Worm (Caenorhabditis elegans) whole organism, L1 larva: ENCODE data around the gene skat-1.

ENCODE experiments used
- C04F5.9 ChIP-seq: sonication (generic microtip); optimal IDR thresholded peaks from 2 replicates; lab custom pipeline; 2016; ENCODE audit warnings: missing genetic modification characterization, missing compliant biosample characterization
- Y116A8C.19 ChIP-seq: sonication (generic microtip); optimal IDR thresholded peaks from 2 replicates; lab custom pipeline; 2016; ENCODE audit warnings: missing compliant biosample characterization, missing genetic modification characterization, borderline replicate concordance
- aha-1 ChIP-seq: fragments of 150-350 bp; optimal IDR thresholded peaks from 2 replicates; lab custom pipeline; 2014; ENCODE audit warnings: missing biosample characterization, missing genetic modification characterization
- alr-1 ChIP-seq: fragments of 200-800 bp; sonication (Bioruptor generic); optimal IDR thresholded peaks from 2 replicates; lab custom pipeline; 2018; ENCODE audit warnings: borderline replicate concordance, mild to moderate bottlenecking, missing genetic modification characterization, missing compliant biosample characterization
- ama-1 ChIP-seq: fragments of 150-350 bp; optimal IDR thresholded peaks from 2 replicates; lab custom pipeline; 2014
- blmp-1 ChIP-seq: fragments of 150-350 bp; optimal IDR thresholded peaks from 2 replicates; lab custom pipeline; 2014; ENCODE audit warnings: missing biosample characterization, missing genetic modification characterization
- ceh-63 ChIP-seq: fragments of 200-800 bp; sonication (Bioruptor generic); optimal IDR thresholded peaks from 2 replicates; lab custom pipeline; 2018; ENCODE audit warnings: mild to moderate bottlenecking, missing genetic modification characterization, missing compliant biosample characterization
- ceh-8 ChIP-seq: fragments of 200-800 bp; sonication (Bioruptor generic); optimal IDR thresholded peaks from 2 replicates; lab custom pipeline; 2018; ENCODE audit warnings: mild to moderate bottlenecking, missing genetic modification characterization, moderate library complexity, missing compliant biosample characterization
- ceh-82 ChIP-seq, 3 experiments: fragments of 150-350 bp in 1 of 3; sonication (generic microtip) in 2 of 3; optimal IDR thresholded peaks; 2 replicates each; lab custom pipeline; 2014 to 2017; ENCODE audit warnings: missing biosample characterization in 3 of 3, missing genetic modification characterization in 3 of 3
- ceh-88 ChIP-seq: fragments of 200-800 bp; sonication (Bioruptor generic); IDR thresholded peaks from 2 replicates; pipeline ENCODE4 v1.3.6; 2022; ENCODE audit warnings: missing genetic modification characterization, missing compliant biosample characterization
- dpl-1 ChIP-seq, 3 experiments: fragments of 150-350 bp in 2 of 3; sonication (generic microtip) in 1 of 3; optimal IDR thresholded peaks; 2 replicates each; lab custom pipeline; 2014 to 2017; ENCODE audit warnings: missing biosample characterization in 3 of 3, missing genetic modification characterization in 3 of 3, missing genetic modification reagents in 3 of 3
- dsc-1 ChIP-seq: sonication (generic microtip); optimal IDR thresholded peaks from 2 replicates; lab custom pipeline; 2016; ENCODE audit warnings: mild to moderate bottlenecking, missing genetic modification characterization, missing compliant biosample characterization
- egl-13 ChIP-seq: sonication (generic microtip); optimal IDR thresholded peaks from 2 replicates; lab custom pipeline; 2016; ENCODE audit warnings: missing genotype, missing genetic modification reagents, missing genetic modification characterization, missing compliant biosample characterization
- egl-27 ChIP-seq, 2 experiments: fragments of 150-350 bp in 1 of 2; sonication (generic microtip); optimal IDR thresholded peaks; 3 replicates each; lab custom pipeline; 2017 to 2018; ENCODE audit warnings: missing biosample characterization in 2 of 2, missing genetic modification characterization in 2 of 2, missing genetic modification reagents in 2 of 2
- elt-3 ChIP-seq, 6 experiments: fragments of 150-350 bp in 1 of 6; sonication (generic microtip); optimal IDR thresholded peaks; 2 replicates each; lab custom pipeline; 2017 to 2018; ENCODE audit warnings: missing biosample characterization in 6 of 6, missing genetic modification characterization in 6 of 6, inconsistent platforms in 1 of 6
- ets-5 ChIP-seq: fragments of 200-800 bp; sonication (Bioruptor generic); IDR thresholded peaks from 2 replicates; pipeline ENCODE4 v1.3.6; 2022; ENCODE audit warnings: missing genetic modification characterization, missing compliant biosample characterization
- fkh-10 ChIP-seq: sonication (generic microtip); optimal IDR thresholded peaks from 2 replicates; lab custom pipeline; 2017; ENCODE audit warnings: missing biosample characterization, missing genetic modification reagents, missing genetic modification characterization
- fkh-4 ChIP-seq: sonication (generic microtip); optimal IDR thresholded peaks from 2 replicates; lab custom pipeline; 2016; ENCODE audit warnings: missing compliant biosample characterization, missing genetic modification characterization, borderline replicate concordance
- grh-1 ChIP-seq: fragments of 200-800 bp; sonication (Bioruptor generic); IDR thresholded peaks from 2 replicates; pipeline ENCODE4 v1.3.6; 2022; ENCODE audit warnings: missing genetic modification reagents, missing genetic modification characterization, missing compliant biosample characterization
- hlh-17 ChIP-seq: fragments of 200-800 bp; sonication (Bioruptor generic); optimal IDR thresholded peaks from 2 replicates; lab custom pipeline; 2018; ENCODE audit warnings: missing genetic modification characterization, mild to moderate bottlenecking, missing compliant biosample characterization, moderate library complexity, borderline replicate concordance
- hlh-4 ChIP-seq: sonication (generic microtip); optimal IDR thresholded peaks from 2 replicates; lab custom pipeline; 2016; ENCODE audit warnings: mild to moderate bottlenecking, missing genetic modification characterization, missing compliant biosample characterization
- hpl-2 ChIP-seq: fragments of 150-350 bp; optimal IDR thresholded peaks from 2 replicates; lab custom pipeline; 2014; ENCODE audit warnings: missing biosample characterization, missing genetic modification reagents, missing genetic modification characterization
- jun-1 ChIP-seq: fragments of 150-350 bp; optimal IDR thresholded peaks from 2 replicates; lab custom pipeline; 2014; ENCODE audit warnings: missing biosample characterization, missing genetic modification reagents, missing genetic modification characterization
- lin-14 ChIP-seq: fragments of 200-800 bp; sonication (Bioruptor generic); optimal IDR thresholded peaks from 2 replicates; lab custom pipeline; 2018; ENCODE audit warnings: mild to moderate bottlenecking, missing genetic modification characterization, moderate library complexity, missing compliant biosample characterization
- lin-15B ChIP-seq: fragments of 150-350 bp; sonication (generic microtip); optimal IDR thresholded peaks from 3 replicates; lab custom pipeline; 2014; ENCODE audit warnings: missing biosample characterization, missing genetic modification characterization
- lin-35 ChIP-seq, 2 experiments: fragments of 150-350 bp; optimal IDR thresholded peaks; 2 replicates each; lab custom pipeline; 2014; ENCODE audit warnings: missing biosample characterization in 2 of 2, missing genetic modification characterization in 2 of 2, missing genetic modification reagents in 2 of 2
- lir-3 ChIP-seq: sonication (generic microtip); optimal IDR thresholded peaks from 2 replicates; lab custom pipeline; 2016; ENCODE audit warnings: mild to moderate bottlenecking, missing genetic modification characterization, moderate library complexity, missing compliant biosample characterization; ENCODE audit not compliant: poor library complexity
- mef-2 ChIP-seq: fragments of 150-350 bp; optimal IDR thresholded peaks from 2 replicates; lab custom pipeline; 2014; ENCODE audit warnings: missing biosample characterization, missing genetic modification characterization
- nhr-12 ChIP-seq: sonication (generic microtip); optimal IDR thresholded peaks from 2 replicates; lab custom pipeline; 2017; ENCODE audit warnings: missing biosample characterization, missing genetic modification characterization
- nhr-20 ChIP-seq: sonication (generic microtip); optimal IDR thresholded peaks from 2 replicates; lab custom pipeline; 2016; ENCODE audit warnings: mild to moderate bottlenecking, missing genetic modification characterization, missing compliant biosample characterization
- nhr-237 ChIP-seq: fragments of 150-350 bp; optimal IDR thresholded peaks from 2 replicates; lab custom pipeline; 2014; ENCODE audit warnings: missing biosample characterization, missing genetic modification characterization
- nhr-47 ChIP-seq: sonication (generic microtip); optimal IDR thresholded peaks from 2 replicates; lab custom pipeline; 2016; ENCODE audit warnings: mild to moderate bottlenecking, missing genetic modification characterization, moderate library complexity, missing compliant biosample characterization
- nhr-71 ChIP-seq: sonication (generic microtip); optimal IDR thresholded peaks from 2 replicates; lab custom pipeline; 2016; ENCODE audit warnings: mild to moderate bottlenecking, missing genetic modification characterization, moderate library complexity, missing compliant biosample characterization
- nhr-77 ChIP-seq: fragments of 150-350 bp; optimal IDR thresholded peaks from 2 replicates; lab custom pipeline; 2014; ENCODE audit warnings: missing biosample characterization, missing genetic modification characterization
- nhr-90 ChIP-seq: sonication (generic microtip); optimal IDR thresholded peaks from 2 replicates; lab custom pipeline; 2016; ENCODE audit warnings: mild to moderate bottlenecking, missing genetic modification characterization, missing compliant biosample characterization; ENCODE audit not compliant: poor library complexity
- snpc-4 ChIP-seq: fragments of 150-350 bp; optimal IDR thresholded peaks from 2 replicates; lab custom pipeline; 2014; ENCODE audit warnings: missing biosample characterization, missing genetic modification characterization
- snu-23 ChIP-seq: sonication (generic microtip); optimal IDR thresholded peaks from 2 replicates; lab custom pipeline; 2016; ENCODE audit warnings: missing genetic modification characterization, missing compliant biosample characterization
- sox-4 ChIP-seq: sonication (generic microtip); optimal IDR thresholded peaks from 2 replicates; lab custom pipeline; 2016; ENCODE audit warnings: missing genetic modification characterization, missing compliant biosample characterization
- sptf-1 ChIP-seq: fragments of 150-350 bp; optimal IDR thresholded peaks from 2 replicates; lab custom pipeline; 2014; ENCODE audit warnings: missing biosample characterization, missing genetic modification characterization
- sup-37 ChIP-seq: fragments of 200-800 bp; sonication (Bioruptor generic); optimal IDR thresholded peaks from 2 replicates; lab custom pipeline; 2018; ENCODE audit warnings: mild to moderate bottlenecking, missing genetic modification characterization, missing compliant biosample characterization
- swsn-7 ChIP-seq: sonication (generic microtip); optimal IDR thresholded peaks from 2 replicates; lab custom pipeline; 2016; ENCODE audit warnings: missing genetic modification characterization, missing compliant biosample characterization
- tbx-2 ChIP-seq: sonication (generic microtip); optimal IDR thresholded peaks from 2 replicates; lab custom pipeline; 2016; ENCODE audit warnings: missing genetic modification characterization, missing compliant biosample characterization
- tlp-1 ChIP-seq: fragments of 150-350 bp; optimal IDR thresholded peaks from 2 replicates; lab custom pipeline; 2014; ENCODE audit warnings: missing biosample characterization, missing genetic modification characterization
- unc-30 ChIP-seq: sonication (generic microtip); optimal IDR thresholded peaks from 2 replicates; lab custom pipeline; 2017; ENCODE audit warnings: missing biosample characterization, missing genetic modification characterization
- unc-62 ChIP-seq: fragments of 150-350 bp; optimal IDR thresholded peaks from 2 replicates; lab custom pipeline; 2014; ENCODE audit warnings: missing biosample characterization, missing genetic modification reagents, missing genetic modification characterization
- unc-86 ChIP-seq: sonication (generic microtip); optimal IDR thresholded peaks from 2 replicates; lab custom pipeline; 2016; ENCODE audit warnings: missing genetic modification characterization, missing compliant biosample characterization
- unc-98 ChIP-seq: fragments of 200-800 bp; sonication (Bioruptor generic); IDR thresholded peaks from 2 replicates; pipeline ENCODE4 v1.3.6; 2022; ENCODE audit warnings: missing genetic modification characterization, missing compliant biosample characterization
- vab-15 ChIP-seq: sonication (generic microtip); optimal IDR thresholded peaks from 2 replicates; lab custom pipeline; 2017; ENCODE audit warnings: missing genotype, mild to moderate bottlenecking, missing genetic modification characterization, missing compliant biosample characterization
- ztf-4 ChIP-seq: fragments of 150-350 bp; optimal IDR thresholded peaks from 2 replicates; lab custom pipeline; 2014; ENCODE audit warnings: missing biosample characterization, missing genetic modification characterization

skat-1 gene

ce11 chrIII:8983811-8984210 lies 12.8 kb downstream of the skat-1 start (continued):
- TF ChIP-seq Y116A8C.19: no peak
- TF ChIP-seq ztf-4 (tag; lab: Kevin White, UChicago): no peak
- no peak for TF ChIP-seq egl-13 (tag; lab: Kevin White, UChicago)
- TF ChIP-seq lin-35 (GFP tag; optimal IDR thresholded peaks at IDR 0.05; lab: Kevin White, UChicago): peak; percentile 15 to 68
- TF ChIP-seq nhr-20 (tag; lab: Kevin White, UChicago): peak; percentile 67
- TF ChIP-seq tbx-2 (tag; lab: Kevin White, UChicago): peak; percentile 18
- TF ChIP-seq blmp-1 (tag; lab: Kevin White, UChicago): peak; percentile 97
- TF ChIP-seq unc-62 (GFP tag; lab: Kevin White, UChicago): no peak
- TF ChIP-seq nhr-90 (tag; lab: Kevin White, UChicago): no peak
- TF ChIP-seq ceh-8 (GFP tag; lab: Kevin White, UChicago): no peak
- TF ChIP-seq lin-14: peak; percentile 58
- no peak for TF ChIP-seq alr-1
- no peak for TF ChIP-seq aha-1 (tag; lab: Kevin White, UChicago)
- TF ChIP-seq vab-15: no peak
- no peak for TF ChIP-seq ceh-82 (tag; optimal IDR thresholded peaks at IDR 0.05; lab: Kevin White, UChicago)
- no peak for TF ChIP-seq nhr-77
- TF ChIP-seq lin-15B: no peak
- TF ChIP-seq elt-3 (tag; optimal IDR thresholded peaks at IDR 0.05; lab: Kevin White, UChicago): peak; percentile 16 to 87 (median 75)
- no peak for TF ChIP-seq ceh-63
- TF ChIP-seq hlh-17 (GFP tag; lab: Kevin White, UChicago): no peak
- no peak for TF ChIP-seq unc-30 (tag; lab: Kevin White, UChicago)
- no peak for TF ChIP-seq snpc-4
- no peak for TF ChIP-seq ceh-88
- TF ChIP-seq nhr-237 (tag; lab: Kevin White, UChicago): no peak
- peak; percentile 5 for TF ChIP-seq jun-1 (tag; lab: Kevin White, UChicago)
- no peak for TF ChIP-seq tlp-1 (tag; lab: Kevin White, UChicago)

ce11 chrIII:8983135-8983534 lies 13.5 kb downstream of the skat-1 start:
- TF ChIP-seq elt-3 (tag; optimal IDR thresholded peaks at IDR 0.05; lab: Kevin White, UChicago): peak in 3 of 6 experiments; percentile 38 to 69 (median 51)
- TF ChIP-seq fkh-4 (tag; lab: Kevin White, UChicago): no peak
- peak; percentile 52 for TF ChIP-seq unc-86 (tag; lab: Kevin White, UChicago)
- peak; percentile 29 for TF ChIP-seq nhr-71 (tag; lab: Kevin White, UChicago)
- no peak for TF ChIP-seq lir-3 (tag; lab: Kevin White, UChicago)
- peak; percentile 33 for TF ChIP-seq snu-23 (GFP tag; lab: Kevin White, UChicago)
- peak; percentile 59 for TF ChIP-seq lin-14
- TF ChIP-seq blmp-1 (tag; lab: Kevin White, UChicago): peak; percentile 83
- no peak for TF ChIP-seq snpc-4
- peak; percentile 34 for TF ChIP-seq dsc-1

DNA sequence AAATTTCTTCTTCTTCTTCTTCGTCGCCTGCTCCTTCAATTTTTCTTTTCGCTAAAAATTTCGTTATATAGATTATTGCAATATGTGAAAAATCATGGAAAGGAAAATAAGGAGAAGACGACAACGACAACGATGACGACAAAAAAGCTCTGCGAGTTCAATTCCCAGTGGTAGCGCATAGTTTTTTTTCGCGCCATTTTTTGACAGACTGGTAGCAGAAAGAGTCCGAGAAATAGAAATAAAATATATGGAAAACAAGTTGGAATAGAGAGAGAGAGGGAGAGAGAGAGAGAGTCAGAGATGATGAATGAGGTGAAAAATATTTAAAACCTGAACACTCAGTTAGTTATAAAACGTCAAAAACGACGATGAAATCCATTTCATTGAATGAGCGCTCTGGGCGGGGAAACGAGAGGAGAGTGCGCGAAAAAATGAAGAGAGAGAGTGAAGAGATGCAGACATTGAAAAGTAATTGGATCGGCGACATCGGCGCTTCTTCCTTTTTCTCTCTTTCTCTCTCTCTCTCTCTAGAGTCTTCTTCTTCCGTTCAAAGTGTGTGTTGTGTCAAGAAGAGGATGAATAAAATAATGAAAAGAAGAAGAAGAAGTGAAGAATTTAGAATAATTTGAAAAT lies 14.6 kb downstream of the skat-1 start, which contains the start of gene pde-2:
TSS of gene pde-2 (minus strand) at position 51 of the 633 bp plus-strand sequence.
- no peak for TF ChIP-seq sptf-1
- TF ChIP-seq C04F5.9 (tag; lab: Kevin White, UChicago): no peak
- TF ChIP-seq dpl-1 (GFP tag; optimal IDR thresholded peaks at IDR 0.05; lab: Kevin White, UChicago): peak; percentile 18 to 37 (median 26)
- no peak for TF ChIP-seq ceh-8 (GFP tag; lab: Kevin White, UChicago)
- TF ChIP-seq unc-98 (GFP tag; lab: Robert Waterston, UW): no peak
- TF ChIP-seq ama-1 (lab: Kevin White, UChicago): no peak
- peak; percentile 63 for TF ChIP-seq fkh-10 (GFP tag; lab: Kevin White, UChicago)
- TF ChIP-seq egl-27 (tag; optimal IDR thresholded peaks at IDR 0.05; lab: Kevin White, UChicago): no peak
- no peak for TF ChIP-seq sox-4 (tag; lab: Kevin White, UChicago)
- TF ChIP-seq nhr-47 (tag; lab: Kevin White, UChicago): peak; percentile 58
- TF ChIP-seq hlh-17 (GFP tag; lab: Kevin White, UChicago): no peak
- no peak for TF ChIP-seq ets-5 (GFP tag; lab: Robert Waterston, UW)
- no peak for TF ChIP-seq sup-37
- TF ChIP-seq grh-1 (GFP tag; lab: Robert Waterston, UW): no peak
- TF ChIP-seq nhr-12: no peak
- no peak for TF ChIP-seq elt-3 (tag; optimal IDR thresholded peaks at IDR 0.05; lab: Kevin White, UChicago)
- no peak for TF ChIP-seq Y116A8C.19
- peak; percentile 60 for TF ChIP-seq snu-23 (GFP tag; lab: Kevin White, UChicago)
- TF ChIP-seq hlh-4 (tag; lab: Kevin White, UChicago): no peak
- peak; percentile 51 for TF ChIP-seq swsn-7 (tag; lab: Kevin White, UChicago)
- TF ChIP-seq mef-2 (tag; lab: Kevin White, UChicago): no peak
- no peak for TF ChIP-seq hpl-2 (GFP tag; lab: Kevin White, UChicago)
- TF ChIP-seq ceh-82 (tag; optimal IDR thresholded peaks at IDR 0.05; lab: Kevin White, UChicago): peak in 2 of 3 experiments; percentile 34 to 37
